Worm (Caenorhabditis elegans): ENCODE data around the gene smg-7.

Gene smg-7

DNA sequence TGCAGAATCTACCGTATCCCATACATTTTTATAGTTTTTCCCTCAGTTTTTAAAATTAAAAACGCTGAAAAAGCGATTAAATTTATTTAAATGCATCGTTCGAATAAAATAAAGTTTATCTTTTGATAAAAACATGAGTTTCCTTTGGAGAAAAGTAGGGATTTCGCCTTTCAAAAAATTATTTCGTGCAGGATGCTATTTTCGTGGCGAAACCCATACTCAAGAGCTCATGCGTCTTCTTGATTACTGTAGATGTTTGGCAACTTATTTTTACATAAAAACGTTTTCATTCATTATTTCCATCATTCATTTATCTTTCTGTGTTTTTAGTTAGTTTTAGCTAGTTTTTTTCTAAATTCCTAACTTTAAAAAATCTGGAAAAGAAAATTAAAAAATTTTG lies 47.7 kb upstream of the smg-7 start (continued):
- TF ChIP-seq hrde-1 (tag; optimal IDR thresholded peaks at IDR 0.05; ENCODE audit: borderline replicate concordance) (no peak), F33H1.4 (GFP tag; IDR thresholded peaks at IDR 0.05) (peak; percentile 83), ztf-6 (GFP tag; IDR thresholded peaks at IDR 0.05) (no peak), ztf-18 (tag; optimal IDR thresholded peaks at IDR 0.05) (no peak), Y95B8A.8 (GFP tag; IDR thresholded peaks at IDR 0.05) (no peak), lin-40 (tag; optimal IDR thresholded peaks at IDR 0.05) (no peak), dpl-1 (GFP tag; optimal IDR thresholded peaks at IDR 0.05) (no peak), ceh-27 (GFP tag; optimal IDR thresholded peaks at IDR 0.05) (no peak), hlh-12 (tag; optimal IDR thresholded peaks at IDR 0.05) (no peak), lin-35 (GFP tag; optimal IDR thresholded peaks at IDR 0.05) (no peak), die-1 (tag; optimal IDR thresholded peaks at IDR 0.05) (no peak), D2030.7 (GFP tag; IDR thresholded peaks at IDR 0.05) (0 out of 2 replicates have a peak, but pooled peaks have one; percentile 25), athp-1 (tag; optimal IDR thresholded peaks at IDR 0.05) (no peak), ccch-3 (GFP tag; optimal IDR thresholded peaks at IDR 0.05) (no peak), lsl-1 (GFP tag; optimal IDR thresholded peaks at IDR 0.05) (peak; percentile 94), C17E4.6 (GFP tag; IDR thresholded peaks at IDR 0.05) (no peak), chd-7 (tag; optimal IDR thresholded peaks at IDR 0.05) (no peak), nfya-2 (GFP tag; IDR thresholded peaks at IDR 0.05) (no peak), F10E7.11 (tag; optimal IDR thresholded peaks at IDR 0.05) (no peak), B0336.3 (GFP tag; IDR thresholded peaks at IDR 0.05) (no peak), madf-6 (GFP tag; IDR thresholded peaks at IDR 0.05) (peak; percentile 73), let-607 (tag; optimal IDR thresholded peaks at IDR 0.05) (no peak), ztf-26 (tag; optimal IDR thresholded peaks at IDR 0.05) (no peak), Y79H2A.3 (GFP tag; conservative IDR thresholded peaks at IDR 0.05) (no peak), him-1 (tag; optimal IDR thresholded peaks at IDR 0.05) (peak; percentile 6), madf-3 (GFP tag; IDR thresholded peaks at IDR 0.05) (no peak), tbp1 (GFP tag; optimal IDR thresholded peaks at IDR 0.05) (peak; percentile 32), bed-1 (GFP tag; IDR thresholded peaks at IDR 0.05) (no peak), fkh-3 (tag; optimal IDR thresholded peaks at IDR 0.05) (no peak), hmg-1.2 (GFP tag; IDR thresholded peaks at IDR 0.05) (no peak), snpc-1.1 (tag; optimal IDR thresholded peaks at IDR 0.05; ENCODE audit: insufficient read depth) (peak; percentile 43), nhr-90 (tag; optimal IDR thresholded peaks at IDR 0.05) (no peak), ceh-91 (GFP tag; IDR thresholded peaks at IDR 0.05) (peak; percentile 59), ama-1 (optimal IDR thresholded peaks at IDR 0.05) (no peak), ama-1 (GFP tag; optimal IDR thresholded peaks at IDR 0.05) (no peak), Y53G8AR.9 (GFP tag; conservative IDR thresholded peaks at IDR 0.05) (no peak), Y56A3A.18 (GFP tag; IDR thresholded peaks at IDR 0.05) (no peak), mxl-1 (tag; optimal IDR thresholded peaks at IDR 0.05) (no peak), zfh-2 (GFP tag; conservative IDR thresholded peaks at IDR 0.05) (no peak), pbrm-1 (GFP tag; IDR thresholded peaks at IDR 0.05) (no peak), lsy-27 (tag; optimal IDR thresholded peaks at IDR 0.05; ENCODE audit: borderline replicate concordance, insufficient read depth) (no peak), xnd-1 (tag; optimal IDR thresholded peaks at IDR 0.05) (peak; percentile 60), K11D2.4 (GFP tag; IDR thresholded peaks at IDR 0.05) (no peak), madf-10 (tag; optimal IDR thresholded peaks at IDR 0.05) (no peak), F49E8.2 (tag; optimal IDR thresholded peaks at IDR 0.05; ENCODE audit: insufficient read depth) (peak; percentile 34), ceh-58 (GFP tag; IDR thresholded peaks at IDR 0.05) (no peak), F57C9.4 (tag; optimal IDR thresholded peaks at IDR 0.05) (no peak), F23B12.7 (tag; optimal IDR thresholded peaks at IDR 0.05; ENCODE audit: insufficient read depth) (no peak), T07F8.4 (tag; optimal IDR thresholded peaks at IDR 0.05) (no peak)

Measured in whole organism, young adult.